Fruit fly (Drosophila melanogaster): ENCODE data around the gene CG8500.

DNA sequence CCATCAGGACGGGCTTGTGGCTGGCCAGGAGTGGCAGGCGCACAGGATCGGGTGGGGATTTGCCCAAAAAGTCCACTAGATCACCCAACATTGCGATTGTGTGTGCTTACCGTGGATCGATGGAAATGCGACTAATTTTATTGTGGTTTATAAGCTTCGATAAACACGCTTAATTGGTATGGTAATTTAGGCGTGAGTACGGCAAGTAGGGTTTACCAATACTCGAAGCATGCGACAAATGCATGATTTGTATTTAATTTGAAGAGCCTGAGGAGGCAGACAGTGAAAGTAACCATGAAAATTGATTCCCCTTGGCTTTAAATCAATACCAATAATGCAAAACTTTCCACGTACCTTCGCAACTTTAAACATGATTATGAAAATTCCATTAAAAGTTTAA, 35.3 kb downstream of the CG8500 start, which contains the start of gene CG9458:
- no peak for TF ChIP-seq CG8478 (optimal IDR thresholded peaks at IDR 0.05)
- no peak for TF ChIP-seq CTCF (optimal IDR thresholded peaks at IDR 0.05)

Data from S2 (cell line).